Fruit fly (Drosophila melanogaster) whole organism, embryonic: ENCODE data around the gene jb.
A peak's percentile ranks its signal among the peaks of the same experiment; 100 is the strongest.

Experiments used
- Antp ChIP-seq: fragments of 200-800 bp; sonication (Bioruptor generic); optimal IDR thresholded peaks from 3 replicates; lab custom pipeline; 2016; ENCODE audit warnings: missing biosample characterization, missing genetic modification characterization
- BtbVII ChIP-seq: fragments of 200-800 bp; sonication (Bioruptor generic); optimal IDR thresholded peaks from 3 replicates; lab custom pipeline; 2017; ENCODE audit warnings: missing biosample characterization, mild to moderate bottlenecking, missing genetic modification characterization
- CG10147 ChIP-seq: fragments of 200-800 bp; sonication (Bioruptor generic); optimal IDR thresholded peaks from 2 replicates; lab custom pipeline; 2019; ENCODE audit warnings: missing biosample characterization, mild to moderate bottlenecking, missing genetic modification characterization, moderate library complexity
- CG10321 ChIP-seq: fragments of 200-800 bp; sonication (Bioruptor generic); IDR thresholded peaks from 2 replicates; pipeline ENCODE4 v1.3.6; 2022; ENCODE audit warnings: missing biosample characterization, missing genetic modification characterization
- CG11247 ChIP-seq: fragments of 200-800 bp; sonication (Bioruptor generic); IDR thresholded peaks from 2 replicates; pipeline ENCODE4 v1.3.6; 2022; ENCODE audit warnings: missing biosample characterization, missing genetic modification characterization
- CG11456 ChIP-seq: fragments of 200-800 bp; sonication (Bioruptor generic); IDR thresholded peaks from 3 replicates; pipeline ENCODE4 v1.3.6; 2022; ENCODE audit warnings: missing biosample characterization, missing genetic modification characterization
- CG11504 ChIP-seq: fragments of 200-800 bp; sonication (Bioruptor generic); optimal IDR thresholded peaks from 3 replicates; lab custom pipeline; 2019; ENCODE audit warnings: missing biosample characterization, mild to moderate bottlenecking, missing genetic modification characterization, moderate library complexity
- CG13123 ChIP-seq: fragments of 200-800 bp; sonication (Bioruptor generic); optimal IDR thresholded peaks from 2 replicates; lab custom pipeline; 2016; ENCODE audit warnings: missing biosample characterization, missing genetic modification characterization
- CG14965 ChIP-seq: fragments of 200-800 bp; sonication (Bioruptor generic); optimal IDR thresholded peaks from 2 replicates; lab custom pipeline; 2016; ENCODE audit warnings: missing biosample characterization, missing genetic modification characterization, borderline replicate concordance
- CG1529 ChIP-seq: fragments of 200-800 bp; sonication (Bioruptor generic); optimal IDR thresholded peaks from 3 replicates; lab custom pipeline; 2018; ENCODE audit warnings: missing biosample characterization, missing genetic modification characterization
- CG17385 ChIP-seq: fragments of 200-800 bp; sonication (Bioruptor generic); optimal IDR thresholded peaks from 3 replicates; lab custom pipeline; 2018; ENCODE audit warnings: missing biosample characterization, mild to moderate bottlenecking, missing genetic modification characterization
- CG18011 ChIP-seq: fragments of 200-800 bp; sonication (Bioruptor generic); optimal IDR thresholded peaks from 2 replicates; lab custom pipeline; 2017; ENCODE audit warnings: missing biosample characterization, missing genetic modification characterization, mild to moderate bottlenecking, moderate library complexity, missing genotype
- CG34224 ChIP-seq: fragments of 200-800 bp; sonication (Bioruptor generic); IDR thresholded peaks from 3 replicates; pipeline ENCODE4 v1.3.6; 2022; ENCODE audit warnings: missing biosample characterization, missing genetic modification characterization; ENCODE audit not compliant: partially characterized antibody
- CG3838 ChIP-seq: fragments of 200-800 bp; sonication (Bioruptor generic); optimal IDR thresholded peaks from 3 replicates; lab custom pipeline; 2016; ENCODE audit warnings: missing biosample characterization, missing genetic modification characterization
- CG42726 ChIP-seq: fragments of 200-800 bp; sonication (Bioruptor generic); IDR thresholded peaks from 2 replicates; pipeline ENCODE4 v1.3.6; 2022; ENCODE audit warnings: missing biosample characterization, missing genetic modification characterization; ENCODE audit not compliant: partially characterized antibody
- CG43689 ChIP-seq: fragments of 200-800 bp; sonication (Bioruptor generic); IDR thresholded peaks from 2 replicates; pipeline ENCODE4 v1.3.6; 2022; ENCODE audit warnings: missing biosample characterization, missing genetic modification characterization
- CG4854 ChIP-seq: fragments of 200-800 bp; sonication (Bioruptor generic); optimal IDR thresholded peaks from 2 replicates; lab custom pipeline; 2016; ENCODE audit warnings: missing biosample characterization, missing genetic modification characterization, inconsistent platforms
- CG6175 ChIP-seq: fragments of 200-800 bp; sonication (Bioruptor generic); IDR thresholded peaks from 3 replicates; pipeline ENCODE4 v1.3.6; 2022; ENCODE audit warnings: missing biosample characterization, missing genetic modification characterization
- CG6272 ChIP-seq: fragments of 200-800 bp; sonication (Bioruptor generic); IDR thresholded peaks from 2 replicates; pipeline ENCODE4 v1.3.6; 2022; ENCODE audit warnings: missing biosample characterization, missing genetic modification characterization
- CG6654 ChIP-seq: fragments of 200-800 bp; sonication (Bioruptor generic); optimal IDR thresholded peaks from 2 replicates; lab custom pipeline; 2017; ENCODE audit warnings: missing biosample characterization, mild to moderate bottlenecking, missing genetic modification characterization
- CG6689 ChIP-seq: fragments of 200-800 bp; sonication (Bioruptor generic); IDR thresholded peaks from 2 replicates; pipeline ENCODE4 v1.3.6; 2022; ENCODE audit warnings: missing biosample characterization, missing genetic modification characterization
- CG7357 ChIP-seq: fragments of 200-800 bp; sonication (Bioruptor generic); IDR thresholded peaks from 3 replicates; pipeline ENCODE4 v1.3.6; 2022; ENCODE audit warnings: missing biosample characterization, missing genetic modification characterization
- CG9215 ChIP-seq: fragments of 200-800 bp; sonication (Bioruptor generic); IDR thresholded peaks from 2 replicates; pipeline ENCODE4 v1.3.6; 2022; ENCODE audit warnings: missing biosample characterization, missing genetic modification characterization
- D19B ChIP-seq: fragments of 200-800 bp; sonication (Bioruptor generic); optimal IDR thresholded peaks from 2 replicates; lab custom pipeline; 2017; ENCODE audit warnings: missing biosample characterization, mild to moderate bottlenecking, missing genetic modification characterization
- Dref ChIP-seq: fragments of 200-800 bp; sonication (Bioruptor generic); IDR thresholded peaks from 2 replicates; pipeline ENCODE4 v1.3.6; 2022; ENCODE audit warnings: missing biosample characterization, missing genetic modification characterization
- Fer1 ChIP-seq: fragments of 200-800 bp; sonication (Bioruptor generic); optimal IDR thresholded peaks from 2 replicates; lab custom pipeline; 2017; ENCODE audit warnings: missing biosample characterization, mild to moderate bottlenecking, missing genetic modification characterization
- Hmr ChIP-seq: fragments of 200-800 bp; sonication (Bioruptor generic); optimal IDR thresholded peaks from 3 replicates; lab custom pipeline; 2017; ENCODE audit warnings: mild to moderate bottlenecking, missing biosample characterization, missing genetic modification reagents, missing genetic modification characterization
- Hr3 ChIP-seq: fragments of 200-800 bp; sonication (Bioruptor generic); optimal IDR thresholded peaks from 3 replicates; lab custom pipeline; 2016; ENCODE audit warnings: missing biosample characterization, missing genetic modification characterization
- Hr78 ChIP-seq, 2 experiments: fragments of 200-800 bp in 1 of 2; fragments of >200 bp in 1 of 2; sonication (Bioruptor generic) in 1 of 2; optimal IDR thresholded peaks; 2 replicates each; lab custom pipeline; 2017 to 2019; ENCODE audit warnings: missing biosample characterization in 2 of 2, missing genetic modification characterization in 2 of 2, mild to moderate bottlenecking in 1 of 2, moderate library complexity in 1 of 2
- Nf-YC ChIP-seq: fragments of 200-800 bp; optimal IDR thresholded peaks from 3 replicates; lab custom pipeline; 2019; ENCODE audit warnings: missing biosample characterization, mild to moderate bottlenecking, missing genetic modification characterization, moderate library complexity
- Oli ChIP-seq: fragments of 200-800 bp; sonication (Bioruptor generic); optimal IDR thresholded peaks from 2 replicates; lab custom pipeline; 2018; ENCODE audit warnings: missing biosample characterization, mild to moderate bottlenecking, missing genetic modification characterization, moderate library complexity
- Rx ChIP-seq: fragments of 200-800 bp; sonication (Bioruptor generic); IDR thresholded peaks from 2 replicates; pipeline ENCODE4 v1.3.6; 2022; ENCODE audit warnings: missing biosample characterization, missing genetic modification characterization
- ato ChIP-seq: fragments of 200-800 bp; sonication (Bioruptor generic); IDR thresholded peaks from 2 replicates; pipeline ENCODE4 v1.3.6; 2022; ENCODE audit warnings: missing biosample characterization, missing genetic modification characterization; ENCODE audit not compliant: partially characterized antibody
- cwo ChIP-seq: fragments of 200-800 bp; sonication (Bioruptor generic); optimal IDR thresholded peaks from 3 replicates; lab custom pipeline; 2017; ENCODE audit warnings: missing biosample characterization, missing genetic modification characterization, mild to moderate bottlenecking, moderate library complexity, missing genetic modification reagents
- danr ChIP-seq: fragments of 200-800 bp; sonication (Bioruptor generic); IDR thresholded peaks from 2 replicates; pipeline ENCODE4 v1.3.6; 2022; ENCODE audit warnings: missing biosample characterization, missing genetic modification characterization
- esg ChIP-seq: fragments of 200-800 bp; sonication (Bioruptor generic); conservative IDR thresholded peaks from 2 replicates; pipeline ENCODE4 v1.3.6; 2022; ENCODE audit warnings: missing biosample characterization, missing genetic modification characterization
- eyg ChIP-seq: fragments of 200-800 bp; sonication (Bioruptor generic); optimal IDR thresholded peaks from 3 replicates; lab custom pipeline; 2016; ENCODE audit warnings: missing biosample characterization, missing genetic modification characterization
- fd96Cb ChIP-seq: fragments of 200-800 bp; sonication (Bioruptor generic); optimal IDR thresholded peaks from 2 replicates; lab custom pipeline; 2018; ENCODE audit warnings: missing biosample characterization, mild to moderate bottlenecking, missing genetic modification characterization, moderate library complexity
- fu2 ChIP-seq: fragments of 200-800 bp; sonication (Bioruptor generic); optimal IDR thresholded peaks from 2 replicates; lab custom pipeline; 2016; ENCODE audit warnings: missing biosample characterization, missing genetic modification characterization
- kni ChIP-seq: fragments of 200-800 bp; sonication (Bioruptor generic); optimal IDR thresholded peaks from 3 replicates; lab custom pipeline; 2017; ENCODE audit warnings: mild to moderate bottlenecking, missing biosample characterization, missing genetic modification reagents, missing genetic modification characterization
- knrl ChIP-seq: fragments of 200-800 bp; sonication (Bioruptor generic); IDR thresholded peaks from 3 replicates; pipeline ENCODE4 v1.3.6; 2022; ENCODE audit warnings: missing biosample characterization, missing genetic modification characterization; ENCODE audit not compliant: partially characterized antibody
- maf-S ChIP-seq: fragments of 200-800 bp; sonication (Bioruptor generic); optimal IDR thresholded peaks from 2 replicates; lab custom pipeline; 2016; ENCODE audit warnings: missing biosample characterization, missing genetic modification characterization
- nau ChIP-seq: fragments of 200-800 bp; sonication (Bioruptor generic); optimal IDR thresholded peaks from 3 replicates; lab custom pipeline; 2017; ENCODE audit warnings: missing biosample characterization, mild to moderate bottlenecking, missing genetic modification characterization, missing genetic modification reagents
- odd ChIP-seq: fragments of 200-800 bp; sonication (Bioruptor generic); optimal IDR thresholded peaks from 2 replicates; lab custom pipeline; 2017; ENCODE audit warnings: missing biosample characterization, mild to moderate bottlenecking, missing genetic modification characterization
- peb ChIP-seq: fragments of 200-800 bp; sonication (Bioruptor generic); IDR thresholded peaks from 2 replicates; pipeline ENCODE4 v1.3.6; 2022; ENCODE audit warnings: missing biosample characterization, missing genetic modification characterization
- pita ChIP-seq: fragments of 200-800 bp; sonication (Bioruptor generic); optimal IDR thresholded peaks from 2 replicates; lab custom pipeline; 2017; ENCODE audit warnings: missing biosample characterization, mild to moderate bottlenecking, missing genetic modification characterization
- salm ChIP-seq: fragments of 200-800 bp; sonication (Bioruptor generic); optimal IDR thresholded peaks from 2 replicates; lab custom pipeline; 2018; ENCODE audit warnings: missing biosample characterization, mild to moderate bottlenecking, missing genetic modification characterization
- tna ChIP-seq: fragments of 200-800 bp; sonication (Bioruptor generic); IDR thresholded peaks from 2 replicates; pipeline ENCODE4 v1.3.6; 2022; ENCODE audit warnings: missing biosample characterization, missing genetic modification characterization; ENCODE audit not compliant: partially characterized antibody
- trem ChIP-seq: fragments of 200-800 bp; optimal IDR thresholded peaks from 3 replicates; lab custom pipeline; 2019; ENCODE audit warnings: missing biosample characterization, mild to moderate bottlenecking, missing genetic modification characterization, moderate library complexity
- z ChIP-seq: fragments of 200-800 bp; sonication (Bioruptor generic); IDR thresholded peaks from 3 replicates; pipeline ENCODE4 v1.3.6; 2022; ENCODE audit warnings: missing biosample characterization, missing genetic modification characterization
- zfh1 ChIP-seq: fragments of 200-800 bp; sonication (Bioruptor generic); IDR thresholded peaks from 3 replicates; pipeline ENCODE4 v1.3.6; 2022; ENCODE audit warnings: missing biosample characterization, missing genetic modification characterization

Gene jb

DNA sequence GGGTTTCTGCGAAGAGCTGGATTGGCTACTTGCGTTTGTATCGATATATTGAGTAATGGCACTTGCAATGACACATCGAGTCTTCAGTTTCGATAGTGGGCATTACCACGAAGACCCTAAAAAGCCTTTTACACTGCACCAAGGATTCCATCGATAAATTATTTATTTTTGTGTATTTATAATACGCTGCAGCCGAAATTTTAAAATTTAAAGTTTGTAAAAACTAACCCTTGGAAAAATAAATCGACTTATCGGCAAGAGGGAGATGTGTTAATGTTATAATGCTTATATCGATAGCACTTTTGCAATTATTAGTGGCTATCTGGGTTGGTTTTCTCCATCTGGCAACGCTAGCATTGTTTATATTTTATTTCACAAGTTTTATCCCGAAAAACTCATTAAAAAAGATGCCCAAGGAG lies 33.1 kb upstream of the jb start, which contains the start of the genes Pp4-19C and cactin (continued):
- no peak for TF ChIP-seq CG10321 (GFP tag; lab: Robert Waterston, UW)
- peak; percentile 81 for TF ChIP-seq Nf-YC (tag; lab: Kevin White, UChicago)
- peak; percentile 75 for TF ChIP-seq trem (tag; lab: Kevin White, UChicago)
- no peak for TF ChIP-seq CG10147 (GFP tag; lab: Kevin White, UChicago)
- no peak for TF ChIP-seq kni (GFP tag; lab: Kevin White, UChicago)
- no peak for TF ChIP-seq CG6689 (GFP tag; lab: Robert Waterston, UW)
- TF ChIP-seq fd96Cb: no peak
- TF ChIP-seq Hr3 (GFP tag; lab: Kevin White, UChicago): no peak
- no peak for TF ChIP-seq salm (tag; lab: Kevin White, UChicago)
- no peak for TF ChIP-seq esg (GFP tag; lab: Robert Waterston, UW)
- TF ChIP-seq danr (GFP tag; lab: Robert Waterston, UW): no peak
- TF ChIP-seq CG6654: no peak
- no peak for TF ChIP-seq BtbVII
- no peak for TF ChIP-seq nau (GFP tag; lab: Kevin White, UChicago)
- TF ChIP-seq knrl (GFP tag; lab: Robert Waterston, UW): peak; percentile 93
- TF ChIP-seq Dref (GFP tag; lab: Robert Waterston, UW): peak; percentile 77
- TF ChIP-seq CG14965 (GFP tag; lab: Kevin White, UChicago): no peak
- peak; percentile 61; the same call in 1 of the 2 replicates for TF ChIP-seq tna (GFP tag; lab: Robert Waterston, UW)
- TF ChIP-seq eyg (GFP tag; lab: Kevin White, UChicago): no peak
- peak; percentile 11; the same call in 1 of the 2 replicates for TF ChIP-seq CG6272
- TF ChIP-seq maf-S (GFP tag; lab: Kevin White, UChicago): no peak
- peak; percentile 0 for TF ChIP-seq Antp
- TF ChIP-seq odd (GFP tag; lab: Kevin White, UChicago): no peak
- TF ChIP-seq peb (GFP tag; lab: Robert Waterston, UW): no peak
- no peak for TF ChIP-seq zfh1 (GFP tag; lab: Robert Waterston, UW)
- peak; percentile 57; the same call in 1 of the 3 replicates for TF ChIP-seq CG7357 (GFP tag; lab: Robert Waterston, UW)
- peak; percentile 74 for TF ChIP-seq ato
- TF ChIP-seq fu2: no peak
- no peak for TF ChIP-seq CG17385 (GFP tag; lab: Kevin White, UChicago)
- no peak for TF ChIP-seq Hmr (GFP tag; lab: Kevin White, UChicago)
- no peak for TF ChIP-seq CG11504 (tag; lab: Kevin White, UChicago)
- TF ChIP-seq pita (GFP tag; lab: Kevin White, UChicago): no peak
- TF ChIP-seq CG11247 (GFP tag; lab: Robert Waterston, UW): no peak
- peak; percentile 83 for TF ChIP-seq CG34224 (GFP tag; lab: Robert Waterston, UW)
- TF ChIP-seq Oli (tag; lab: Kevin White, UChicago): no peak
- TF ChIP-seq CG18011 (GFP tag; lab: Kevin White, UChicago): no peak
- TF ChIP-seq D19B: no peak
- no peak for TF ChIP-seq Fer1 (GFP tag; lab: Kevin White, UChicago)
- TF ChIP-seq CG1529: no peak
- no peak for TF ChIP-seq CG13123 (GFP tag; lab: Kevin White, UChicago)
- no peak for TF ChIP-seq Hr78 (GFP tag; optimal IDR thresholded peaks at IDR 0.05; lab: Kevin White, UChicago)
- no peak for TF ChIP-seq Rx (GFP tag; lab: Robert Waterston, UW)
- TF ChIP-seq CG9215: peak; percentile 30; the same call in 1 of the 2 replicates
- peak; percentile 61; the same call in 1 of the 2 replicates for TF ChIP-seq CG42726
- TF ChIP-seq CG11456 (GFP tag; lab: Robert Waterston, UW): no peak
- TF ChIP-seq cwo (GFP tag; lab: Kevin White, UChicago): no peak
- TF ChIP-seq CG4854 (GFP tag; lab: Kevin White, UChicago): no peak
- no peak for TF ChIP-seq CG3838
- TF ChIP-seq CG6175 (GFP tag; lab: Robert Waterston, UW): no peak
- TF ChIP-seq CG43689 (GFP tag; lab: Robert Waterston, UW): no peak
- TF ChIP-seq z (GFP tag; lab: Robert Waterston, UW): no peak
